Fruit fly (Drosophila melanogaster) S2 (cell line): ENCODE measurements around the gene prage.

Experiments
- CG8478 ChIP-seq: fragments of >200 bp; optimal IDR thresholded peaks from 2 replicates; lab custom pipeline; 2018
- CTCF ChIP-seq, 2 experiments: fragments of >200 bp; optimal IDR thresholded peaks; 2 replicates each; lab custom pipeline; 2018

DNA sequence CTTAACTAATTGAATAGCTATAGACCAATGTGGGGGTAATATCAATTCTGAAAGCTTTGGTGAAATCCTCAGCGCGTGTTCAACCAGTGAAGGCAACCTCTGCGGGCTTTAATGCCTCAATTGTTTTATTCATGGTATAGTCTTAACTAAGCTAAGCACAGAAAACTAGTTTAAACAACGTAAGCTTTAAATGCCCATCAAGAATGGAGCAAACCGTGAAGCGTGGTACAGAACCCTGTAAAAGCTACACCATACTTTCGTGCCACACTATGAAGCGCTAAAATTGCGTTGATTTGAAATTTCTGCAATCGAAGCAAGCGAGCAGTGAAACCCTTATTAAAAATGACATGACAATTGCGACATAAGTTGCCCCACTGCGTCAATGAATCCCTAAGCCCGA lies 47.5 kb downstream of the prage start:
- TF ChIP-seq CG8478 (lab: Kevin White, UChicago) (no peak), CTCF (optimal IDR thresholded peaks at IDR 0.05; lab: Kevin White, UChicago) (no peak)
